Fruit fly (Drosophila melanogaster) whole organism, prepupa: ENCODE results near the gene ND-75.

Source experiments
- Blimp-1 ChIP-seq: fragments of 200-800 bp; sonication (Bioruptor generic); optimal IDR thresholded peaks from 3 replicates; lab custom pipeline; 2017; ENCODE audit warnings: missing biosample characterization, missing genetic modification characterization, mild to moderate bottlenecking, moderate library complexity, missing genetic modification reagents
- CG10631 ChIP-seq: fragments of 200-800 bp; sonication (Bioruptor generic); optimal IDR thresholded peaks from 2 replicates; lab custom pipeline; 2016; ENCODE audit warnings: missing biosample characterization, missing genetic modification characterization
- CG10669 ChIP-seq: fragments of 200-800 bp; sonication (Bioruptor generic); optimal IDR thresholded peaks from 3 replicates; lab custom pipeline; 2018; ENCODE audit warnings: missing biosample characterization, mild to moderate bottlenecking, missing genetic modification characterization, moderate library complexity
- CG11294 ChIP-seq: fragments of 200-800 bp; sonication (Bioruptor generic); IDR thresholded peaks from 2 replicates; pipeline ENCODE4 v1.3.6; 2022; ENCODE audit warnings: missing biosample characterization, missing genetic modification characterization
- CG11902 ChIP-seq: fragments of 200-800 bp; sonication (Bioruptor generic); optimal IDR thresholded peaks from 3 replicates; lab custom pipeline; 2016; ENCODE audit warnings: missing biosample characterization, missing genetic modification characterization
- CG15336 ChIP-seq: fragments of 200-800 bp; sonication (Bioruptor generic); IDR thresholded peaks from 2 replicates; pipeline ENCODE4 v1.3.6; 2022; ENCODE audit warnings: missing biosample characterization, missing genetic modification characterization
- CG16779 ChIP-seq: fragments of 200-800 bp; sonication (Bioruptor generic); optimal IDR thresholded peaks from 3 replicates; lab custom pipeline; 2017; ENCODE audit warnings: missing biosample characterization, mild to moderate bottlenecking, missing genetic modification characterization
- CG3032 ChIP-seq: fragments of 200-800 bp; optimal IDR thresholded peaks from 2 replicates; lab custom pipeline; 2019; ENCODE audit warnings: missing biosample characterization, mild to moderate bottlenecking, missing genetic modification characterization, moderate library complexity
- CG31627 ChIP-seq: fragments of 200-800 bp; sonication (Bioruptor generic); optimal IDR thresholded peaks from 3 replicates; lab custom pipeline; 2016; ENCODE audit warnings: missing biosample characterization, missing genetic modification characterization
- CG32006 ChIP-seq: fragments of 200-800 bp; sonication (Bioruptor generic); optimal IDR thresholded peaks from 3 replicates; lab custom pipeline; 2017; ENCODE audit warnings: missing biosample characterization, mild to moderate bottlenecking, missing genetic modification characterization
- CG34406 ChIP-seq: fragments of 200-800 bp; sonication (Bioruptor generic); optimal IDR thresholded peaks from 3 replicates; lab custom pipeline; 2016; ENCODE audit warnings: missing biosample characterization, missing genetic modification characterization
- CG3919 ChIP-seq: fragments of 200-800 bp; sonication (Bioruptor generic); optimal IDR thresholded peaks from 3 replicates; lab custom pipeline; 2016; ENCODE audit warnings: missing biosample characterization, missing genetic modification characterization
- CG6163 ChIP-seq: fragments of 200-800 bp; sonication (Bioruptor generic); IDR thresholded peaks from 3 replicates; pipeline ENCODE4 v1.3.6; 2022; ENCODE audit warnings: missing biosample characterization, missing genetic modification characterization
- CG6808 ChIP-seq: fragments of 200-800 bp; sonication (Bioruptor generic); optimal IDR thresholded peaks from 3 replicates; lab custom pipeline; 2017; ENCODE audit warnings: missing biosample characterization, missing genetic modification characterization, mild to moderate bottlenecking, moderate library complexity, missing genetic modification reagents
- CG6854 ChIP-seq: fragments of 200-800 bp; sonication (Bioruptor generic); optimal IDR thresholded peaks from 2 replicates; lab custom pipeline; 2017; ENCODE audit warnings: missing biosample characterization, mild to moderate bottlenecking, missing genetic modification characterization
- CG7368 ChIP-seq: fragments of 200-800 bp; sonication (Bioruptor generic); optimal IDR thresholded peaks from 3 replicates; lab custom pipeline; 2016; ENCODE audit warnings: missing biosample characterization, missing genetic modification characterization
- CG8119 ChIP-seq: fragments of 200-800 bp; sonication (Bioruptor generic); IDR thresholded peaks from 3 replicates; pipeline ENCODE4 v1.3.6; 2022; ENCODE audit warnings: missing biosample characterization, missing genetic modification characterization
- CG9139 ChIP-seq: fragments of 200-800 bp; sonication (Bioruptor generic); optimal IDR thresholded peaks from 3 replicates; lab custom pipeline; 2017; ENCODE audit warnings: missing biosample characterization, mild to moderate bottlenecking, missing genetic modification characterization
- Eip75B ChIP-seq: fragments of 200-800 bp; sonication (Bioruptor generic); optimal IDR thresholded peaks from 3 replicates; lab custom pipeline; 2016; ENCODE audit warnings: missing biosample characterization, missing genetic modification characterization
- Eip78C ChIP-seq: fragments of 200-800 bp; sonication (Bioruptor generic); peaks from one replicate; lab custom pipeline; 2016; ENCODE audit warnings: missing biosample characterization, missing genetic modification characterization
- Eip93F ChIP-seq: fragments of 200-800 bp; sonication (Bioruptor generic); optimal IDR thresholded peaks from 2 replicates; lab custom pipeline; 2016; ENCODE audit warnings: missing biosample characterization, mild to moderate bottlenecking, missing genetic modification characterization
- Ets21C ChIP-seq: fragments of 200-800 bp; sonication (Bioruptor generic); optimal IDR thresholded peaks from 3 replicates; lab custom pipeline; 2016; ENCODE audit warnings: missing biosample characterization, missing genetic modification characterization
- Ets96B ChIP-seq: fragments of 200-800 bp; optimal IDR thresholded peaks from 2 replicates; lab custom pipeline; 2019; ENCODE audit warnings: missing biosample characterization, mild to moderate bottlenecking, missing genetic modification characterization, moderate library complexity
- Gug ChIP-seq: fragments of 200-800 bp; sonication (Bioruptor generic); IDR thresholded peaks from 2 replicates; pipeline ENCODE4 v1.3.6; 2022; ENCODE audit warnings: missing biosample characterization, missing genetic modification characterization
- Hr38 ChIP-seq: sonication (Bioruptor generic); optimal IDR thresholded peaks from 2 replicates; lab custom pipeline; 2016; ENCODE audit warnings: missing biosample characterization, missing genetic modification characterization
- Lpt ChIP-seq: fragments of 200-800 bp; sonication (Bioruptor generic); optimal IDR thresholded peaks from 3 replicates; lab custom pipeline; 2016; ENCODE audit warnings: missing biosample characterization, missing genetic modification characterization
- OdsH ChIP-seq: fragments of 200-800 bp; sonication (Bioruptor generic); optimal IDR thresholded peaks from 3 replicates; lab custom pipeline; 2016; ENCODE audit warnings: missing biosample characterization, missing genetic modification characterization
- Smox ChIP-seq: fragments of 200-800 bp; sonication (Bioruptor generic); optimal IDR thresholded peaks from 3 replicates; lab custom pipeline; 2016; ENCODE audit warnings: missing biosample characterization, missing genetic modification characterization
- Sox14 ChIP-seq: fragments of 200-800 bp; sonication (Bioruptor generic); optimal IDR thresholded peaks from 3 replicates; lab custom pipeline; 2016; ENCODE audit warnings: missing biosample characterization, missing genetic modification characterization
- Sox15 ChIP-seq: fragments of 200-800 bp; sonication (Bioruptor generic); optimal IDR thresholded peaks from 3 replicates; lab custom pipeline; 2016; ENCODE audit warnings: missing biosample characterization, missing genetic modification characterization
- cyc ChIP-seq: fragments of 200-800 bp; sonication (Bioruptor generic); optimal IDR thresholded peaks from 3 replicates; lab custom pipeline; 2016; ENCODE audit warnings: missing biosample characterization, missing genetic modification characterization
- fd59A ChIP-seq: fragments of 200-800 bp; sonication (Bioruptor generic); optimal IDR thresholded peaks from 2 replicates; lab custom pipeline; 2017; ENCODE audit warnings: missing biosample characterization, mild to moderate bottlenecking, missing genetic modification characterization, missing genetic modification reagents
- fkh ChIP-seq: fragments of 200-800 bp; sonication (Bioruptor generic); optimal IDR thresholded peaks from 3 replicates; lab custom pipeline; 2017; ENCODE audit warnings: missing biosample characterization, mild to moderate bottlenecking, missing genetic modification characterization, moderate library complexity
- net ChIP-seq: fragments of 200-800 bp; sonication (Bioruptor generic); optimal IDR thresholded peaks from 3 replicates; lab custom pipeline; 2016; ENCODE audit warnings: missing biosample characterization, missing genetic modification characterization
- pdm3 ChIP-seq: fragments of 200-800 bp; sonication (Bioruptor generic); optimal IDR thresholded peaks from 3 replicates; lab custom pipeline; 2016; ENCODE audit warnings: missing biosample characterization, missing genetic modification characterization
- salr ChIP-seq, 2 experiments: fragments of 200-800 bp; sonication (Bioruptor generic); optimal IDR thresholded peaks; 3 replicates each; lab custom pipeline; 2016 to 2018; ENCODE audit warnings: missing biosample characterization in 2 of 2, missing genetic modification characterization in 2 of 2, mild to moderate bottlenecking in 1 of 2
- spab ChIP-seq: fragments of 200-800 bp; sonication (Bioruptor generic); optimal IDR thresholded peaks from 2 replicates; lab custom pipeline; 2017; ENCODE audit warnings: missing biosample characterization, mild to moderate bottlenecking, missing genetic modification characterization, missing genetic modification reagents
- ss ChIP-seq, 2 experiments: fragments of 200-800 bp; sonication (Bioruptor generic); optimal IDR thresholded peaks; 2 replicates in 1 of 2; 3 replicates in 1 of 2; lab custom pipeline; 2017 to 2018; ENCODE audit warnings: mild to moderate bottlenecking in 2 of 2, missing biosample characterization in 2 of 2, missing genetic modification characterization in 2 of 2, moderate library complexity in 1 of 2
- svp ChIP-seq: fragments of 200-800 bp; sonication (Bioruptor generic); peaks from one replicate; lab custom pipeline; 2016; ENCODE audit warnings: missing biosample characterization, missing genetic modification characterization
- vri ChIP-seq: fragments of 200-800 bp; sonication (Bioruptor generic); optimal IDR thresholded peaks from 3 replicates; lab custom pipeline; 2016; ENCODE audit warnings: missing biosample characterization, mild to moderate bottlenecking, missing genetic modification characterization

The ND-75 gene

dm6 chrX:8211094-8211730, 40.3 kb downstream of the ND-75 start (continued):
- peak; percentile 74 for TF ChIP-seq pdm3 (GFP tag; lab: Kevin White, UChicago)
- TF ChIP-seq Hr38 (GFP tag; lab: Kevin White, UChicago) = no peak
- TF ChIP-seq Eip93F = no peak
- peak; percentile 85 for TF ChIP-seq CG3032 (tag; lab: Kevin White, UChicago)
- peak; percentile 59 for TF ChIP-seq CG11294
- peak; percentile 22 for TF ChIP-seq Ets21C (GFP tag; lab: Kevin White, UChicago)
- TF ChIP-seq salr (GFP tag; optimal IDR thresholded peaks at IDR 0.05; lab: Kevin White, UChicago) = peak; percentile 17 to 75
- TF ChIP-seq CG8119 (GFP tag; lab: Robert Waterston, UW) = peak; percentile 76
- TF ChIP-seq net = peak; percentile 50
- TF ChIP-seq Eip78C (GFP tag; lab: Kevin White, UChicago) = peak; percentile 90
- peak; percentile 58 for TF ChIP-seq Lpt (GFP tag; lab: Kevin White, UChicago)
- peak; percentile 42 for TF ChIP-seq Smox (GFP tag; lab: Kevin White, UChicago)
- no peak for TF ChIP-seq Blimp-1 (GFP tag; lab: Kevin White, UChicago)
- peak; percentile 80 for TF ChIP-seq fd59A (GFP tag; lab: Kevin White, UChicago)
- TF ChIP-seq fkh (GFP tag; lab: Kevin White, UChicago) = no peak
- TF ChIP-seq CG3919 (GFP tag; lab: Kevin White, UChicago) = peak; percentile 73
- peak; percentile 72 for TF ChIP-seq Eip75B (GFP tag; lab: Kevin White, UChicago)
- peak; percentile 70 for TF ChIP-seq Sox14 (GFP tag; lab: Kevin White, UChicago)
- peak; percentile 45 for TF ChIP-seq Sox15 (GFP tag; lab: Kevin White, UChicago)
- TF ChIP-seq ss (GFP tag; optimal IDR thresholded peaks at IDR 0.05; lab: Kevin White, UChicago) = peak; percentile 80 to 83
- peak; percentile 83 for TF ChIP-seq Ets96B
- TF ChIP-seq CG34406 = peak; percentile 42
- TF ChIP-seq CG11902 (GFP tag; lab: Kevin White, UChicago) = peak; percentile 31
- peak; percentile 72 for TF ChIP-seq spab (GFP tag; lab: Kevin White, UChicago)
- peak; percentile 43 for TF ChIP-seq CG31627 (GFP tag; lab: Kevin White, UChicago)
- peak; percentile 79 for TF ChIP-seq CG15336
- peak; percentile 72 for TF ChIP-seq CG32006 (GFP tag; lab: Kevin White, UChicago)
- peak; percentile 37 for TF ChIP-seq svp
- no peak for TF ChIP-seq CG6854 (GFP tag; lab: Kevin White, UChicago)
- peak; percentile 38 for TF ChIP-seq CG16779 (tag; lab: Kevin White, UChicago)
- TF ChIP-seq CG10631 (GFP tag; lab: Kevin White, UChicago) = peak; percentile 74
- TF ChIP-seq CG9139 = peak; percentile 71
- peak; percentile 48 for TF ChIP-seq CG7368 (GFP tag; lab: Kevin White, UChicago)
- TF ChIP-seq Gug (GFP tag; lab: Robert Waterston, UW) = peak; percentile 43
- peak; percentile 84 for TF ChIP-seq CG6808 (GFP tag; lab: Kevin White, UChicago)
- TF ChIP-seq OdsH (GFP tag; lab: Kevin White, UChicago) = peak; percentile 53
- peak; percentile 14 for TF ChIP-seq vri (GFP tag; lab: Kevin White, UChicago)
- peak; percentile 84 for TF ChIP-seq CG10669
- TF ChIP-seq cyc (GFP tag; lab: Kevin White, UChicago) = peak; percentile 56

- TF ChIP-seq Eip78C (GFP tag; lab: Kevin White, UChicago) = peak; percentile 9
- peak; percentile 7; the same call in 1 of the 3 replicates for TF ChIP-seq CG6163 (GFP tag; lab: Robert Waterston, UW)
- peak; percentile 23 for TF ChIP-seq fkh (GFP tag; lab: Kevin White, UChicago)
- no peak for TF ChIP-seq CG6854 (GFP tag; lab: Kevin White, UChicago)
Observed at dm6 chrX:8210632-8211031, 40.9 kb downstream of the ND-75 start.
